Fruit fly (Drosophila melanogaster) whole organism, embryonic: ENCODE results near the gene CG31109.

ENCODE experiments used
- ATbp ChIP-seq: fragments of 200-800 bp; sonication (Bioruptor generic); optimal IDR thresholded peaks from 2 replicates; lab custom pipeline; 2017; ENCODE audit warnings: missing biosample characterization, mild to moderate bottlenecking, missing genetic modification characterization, missing genetic modification reagents
- Awh ChIP-seq: fragments of 200-800 bp; sonication (Bioruptor generic); IDR thresholded peaks from 2 replicates; pipeline ENCODE4, ENCODE4 v1.3.6; 2022; ENCODE audit warnings: missing biosample characterization, missing genetic modification characterization
- Bteb2 ChIP-seq: fragments of 200-800 bp; sonication (Bioruptor generic); optimal IDR thresholded peaks from 2 replicates; lab custom pipeline; 2016; ENCODE audit warnings: missing biosample characterization, missing genetic modification characterization
- CG10274 ChIP-seq: fragments of 200-800 bp; sonication (Bioruptor generic); optimal IDR thresholded peaks from 3 replicates; lab custom pipeline; 2017; ENCODE audit warnings: missing biosample characterization, mild to moderate bottlenecking, missing genetic modification characterization
- CG10543 ChIP-seq: fragments of 200-800 bp; sonication (Bioruptor generic); optimal IDR thresholded peaks from 3 replicates; lab custom pipeline; 2017; ENCODE audit warnings: missing biosample characterization, mild to moderate bottlenecking, missing genetic modification characterization, moderate library complexity
- CG10654 ChIP-seq: fragments of 200-800 bp; sonication (Bioruptor generic); optimal IDR thresholded peaks from 2 replicates; lab custom pipeline; 2016; ENCODE audit warnings: missing biosample characterization, missing genetic modification characterization
- CG11695 ChIP-seq: fragments of 200-800 bp; sonication (Bioruptor generic); IDR thresholded peaks from 3 replicates; pipeline ENCODE4 v1.3.6; 2022; ENCODE audit warnings: missing biosample characterization, missing genetic modification characterization
- CG12219 ChIP-seq: fragments of 200-800 bp; sonication (Bioruptor generic); optimal IDR thresholded peaks from 3 replicates; lab custom pipeline; 2018; ENCODE audit warnings: missing biosample characterization, mild to moderate bottlenecking, missing genetic modification characterization
- CG15011 ChIP-seq: fragments of 200-800 bp; sonication (Bioruptor generic); optimal IDR thresholded peaks from 3 replicates; lab custom pipeline; 2018; ENCODE audit warnings: missing biosample characterization, mild to moderate bottlenecking, missing genetic modification characterization
- CG1603 ChIP-seq: fragments of 200-800 bp; sonication (Bioruptor generic); optimal IDR thresholded peaks from 2 replicates; lab custom pipeline; 2019; ENCODE audit warnings: missing biosample characterization, mild to moderate bottlenecking, missing genetic modification characterization, moderate library complexity
- CG18011 ChIP-seq: fragments of 200-800 bp; sonication (Bioruptor generic); optimal IDR thresholded peaks from 2 replicates; lab custom pipeline; 2017; ENCODE audit warnings: missing biosample characterization, missing genetic modification characterization, mild to moderate bottlenecking, moderate library complexity, missing genotype
- CG2199 ChIP-seq: fragments of 200-800 bp; sonication (Bioruptor generic); IDR thresholded peaks from 3 replicates; pipeline ENCODE4 v1.3.6; 2022; ENCODE audit warnings: missing biosample characterization, missing genetic modification characterization
- CG3407 ChIP-seq: fragments of 200-800 bp; sonication (Bioruptor generic); optimal IDR thresholded peaks from 2 replicates; lab custom pipeline; 2018; ENCODE audit warnings: missing biosample characterization, mild to moderate bottlenecking, missing genetic modification characterization
- CG4404 ChIP-seq: fragments of 200-800 bp; sonication (Bioruptor generic); IDR thresholded peaks from 2 replicates; pipeline ENCODE4 v1.3.6; 2022; ENCODE audit warnings: missing biosample characterization, missing genetic modification characterization
- CG4854 ChIP-seq: fragments of 200-800 bp; sonication (Bioruptor generic); optimal IDR thresholded peaks from 2 replicates; lab custom pipeline; 2016; ENCODE audit warnings: missing biosample characterization, missing genetic modification characterization, inconsistent platforms
- CG6254 ChIP-seq: fragments of 200-800 bp; sonication (Bioruptor generic); optimal IDR thresholded peaks from 3 replicates; lab custom pipeline; 2017; ENCODE audit warnings: mild to moderate bottlenecking, missing biosample characterization, missing genetic modification reagents, missing genetic modification characterization
- CG6654 ChIP-seq: fragments of 200-800 bp; sonication (Bioruptor generic); optimal IDR thresholded peaks from 2 replicates; lab custom pipeline; 2017; ENCODE audit warnings: missing biosample characterization, mild to moderate bottlenecking, missing genetic modification characterization
- CG9609 ChIP-seq: fragments of 200-800 bp; sonication (Bioruptor generic); optimal IDR thresholded peaks from 3 replicates; lab custom pipeline; 2016; ENCODE audit warnings: missing biosample characterization, missing genetic modification characterization
- D ChIP-seq, 2 experiments: fragments of 200-800 bp in 1 of 2; fragments of >200 bp in 1 of 2; sonication (Bioruptor generic) in 1 of 2; optimal IDR thresholded peaks; 2 replicates in 1 of 2; 3 replicates in 1 of 2; lab custom pipeline; 2017; ENCODE audit warnings: mild to moderate bottlenecking in 1 of 2, missing biosample characterization in 1 of 2, missing genetic modification characterization in 1 of 2, missing genetic modification reagents in 1 of 2
- Drgx ChIP-seq: fragments of 200-800 bp; sonication (Bioruptor generic); IDR thresholded peaks from 2 replicates; pipeline ENCODE4 v1.3.6; 2022; ENCODE audit warnings: missing biosample characterization, missing genetic modification characterization
- Elba2 ChIP-seq: fragments of 200-800 bp; sonication (Bioruptor generic); optimal IDR thresholded peaks from 3 replicates; lab custom pipeline; 2016; ENCODE audit warnings: missing biosample characterization, missing genetic modification characterization
- H15 ChIP-seq: fragments of 200-800 bp; sonication (Bioruptor generic); IDR thresholded peaks from 3 replicates; pipeline ENCODE4 v1.3.6; 2022; ENCODE audit warnings: missing biosample characterization, missing genetic modification characterization
- H2.0 ChIP-seq: fragments of 200-800 bp; sonication (Bioruptor generic); IDR thresholded peaks from 2 replicates; pipeline ENCODE4 v1.3.6; 2022; ENCODE audit warnings: missing biosample characterization, missing genetic modification characterization
- HHEX ChIP-seq: fragments of 200-800 bp; sonication (Bioruptor generic); optimal IDR thresholded peaks from 3 replicates; lab custom pipeline; 2017; ENCODE audit warnings: missing biosample characterization, mild to moderate bottlenecking, missing genetic modification characterization, missing genetic modification reagents
- Hand ChIP-seq: fragments of 200-800 bp; sonication (Bioruptor generic); optimal IDR thresholded peaks from 2 replicates; lab custom pipeline; 2017; ENCODE audit warnings: mild to moderate bottlenecking, missing biosample characterization, missing genetic modification reagents, missing genetic modification characterization
- HmgD ChIP-seq: fragments of 200-800 bp; sonication (Bioruptor generic); optimal IDR thresholded peaks from 3 replicates; lab custom pipeline; 2016; ENCODE audit warnings: missing biosample characterization, missing genetic modification characterization
- Hr39 ChIP-seq: fragments of >200 bp; optimal IDR thresholded peaks from 2 replicates; lab custom pipeline; 2017
- Kr ChIP-seq: fragments of 200-800 bp; sonication (Bioruptor generic); optimal IDR thresholded peaks from 2 replicates; lab custom pipeline; 2017; ENCODE audit warnings: missing biosample characterization, mild to moderate bottlenecking, missing genetic modification characterization
- Lpt ChIP-seq: fragments of >200 bp; optimal IDR thresholded peaks from 2 replicates; lab custom pipeline; 2018; ENCODE audit warnings: missing biosample characterization, missing genetic modification characterization
- Max ChIP-seq: fragments of 200-800 bp; sonication (Bioruptor generic); optimal IDR thresholded peaks from 2 replicates; lab custom pipeline; 2016; ENCODE audit warnings: missing biosample characterization, mild to moderate bottlenecking, missing genetic modification characterization
- NC2α ChIP-seq: fragments of 200-800 bp; sonication (Bioruptor generic); optimal IDR thresholded peaks from 2 replicates; lab custom pipeline; 2016; ENCODE audit warnings: missing biosample characterization, missing genetic modification characterization
- Scr ChIP-seq: fragments of 200-800 bp; sonication (Bioruptor generic); IDR thresholded peaks from 2 replicates; pipeline ENCODE4 v1.3.6; 2022; ENCODE audit warnings: missing biosample characterization, missing genetic modification characterization; ENCODE audit not compliant: partially characterized antibody
- Trl ChIP-seq, 3 experiments: fragments of >200 bp in 2 of 3; fragments of 200-800 bp in 1 of 3; sonication (Bioruptor generic) in 1 of 3; optimal IDR thresholded peaks; 2 replicates in 1 of 3; 3 replicates in 2 of 3; lab custom pipeline; 2016 to 2017; ENCODE audit warnings: missing biosample characterization in 1 of 3, missing genetic modification characterization in 1 of 3
- ab ChIP-seq: fragments of 200-800 bp; sonication (Bioruptor generic); optimal IDR thresholded peaks from 2 replicates; lab custom pipeline; 2016; ENCODE audit warnings: missing biosample characterization, missing genetic modification characterization
- abd-A ChIP-seq: fragments of 200-800 bp; sonication (Bioruptor generic); optimal IDR thresholded peaks from 3 replicates; lab custom pipeline; 2019; ENCODE audit warnings: missing biosample characterization, mild to moderate bottlenecking, missing genetic modification characterization, moderate library complexity
- bowl ChIP-seq: fragments of 200-800 bp; sonication (Bioruptor generic); IDR thresholded peaks from 2 replicates; pipeline ENCODE4 v1.3.6; 2022; ENCODE audit warnings: missing biosample characterization, missing genetic modification characterization
- bsh ChIP-seq, 2 experiments: fragments of 200-800 bp; sonication (Bioruptor generic); optimal IDR thresholded peaks; 2 replicates each; lab custom pipeline; 2017 to 2018; ENCODE audit warnings: mild to moderate bottlenecking in 2 of 2, missing biosample characterization in 2 of 2, missing genetic modification characterization in 2 of 2, moderate library complexity in 1 of 2
- crol ChIP-seq: fragments of 200-800 bp; sonication (Bioruptor generic); IDR thresholded peaks from 2 replicates; pipeline ENCODE4 v1.3.6; 2022; ENCODE audit warnings: missing biosample characterization, missing genetic modification characterization
- ftz-f1 ChIP-seq: fragments of 200-800 bp; sonication (Bioruptor generic); optimal IDR thresholded peaks from 2 replicates; lab custom pipeline; 2016; ENCODE audit warnings: missing biosample characterization, missing genetic modification characterization
- gt ChIP-seq: fragments of 200-800 bp; sonication (Bioruptor generic); IDR thresholded peaks from 2 replicates; pipeline ENCODE4 v1.3.6; 2022; ENCODE audit warnings: missing biosample characterization, missing genetic modification characterization
- her ChIP-seq: fragments of 200-800 bp; sonication (Bioruptor generic); optimal IDR thresholded peaks from 2 replicates; lab custom pipeline; 2016; ENCODE audit warnings: missing biosample characterization, missing genetic modification characterization
- pita ChIP-seq: fragments of 200-800 bp; sonication (Bioruptor generic); optimal IDR thresholded peaks from 2 replicates; lab custom pipeline; 2017; ENCODE audit warnings: missing biosample characterization, mild to moderate bottlenecking, missing genetic modification characterization
- pum ChIP-seq: fragments of 200-800 bp; sonication (Bioruptor generic); optimal IDR thresholded peaks from 2 replicates; lab custom pipeline; 2016; ENCODE audit warnings: missing biosample characterization, missing genetic modification characterization
- repo ChIP-seq: fragments of 200-800 bp; sonication (Bioruptor generic); optimal IDR thresholded peaks from 2 replicates; lab custom pipeline; 2016; ENCODE audit warnings: missing biosample characterization, missing genetic modification characterization
- sc ChIP-seq, 3 experiments: fragments of >200 bp in 2 of 3; fragments of 200-800 bp in 1 of 3; sonication (Bioruptor generic) in 1 of 3; optimal IDR thresholded peaks; 2 replicates in 2 of 3; 3 replicates in 1 of 3; lab custom pipeline; 2017; ENCODE audit warnings: mild to moderate bottlenecking in 1 of 3, missing biosample characterization in 1 of 3, missing genetic modification characterization in 1 of 3, missing genetic modification reagents in 1 of 3
- seq ChIP-seq: fragments of 200-800 bp; sonication (Bioruptor generic); IDR thresholded peaks from 2 replicates; pipeline ENCODE4 v1.3.6; 2022; ENCODE audit warnings: missing biosample characterization, missing genetic modification characterization
- sqz ChIP-seq: fragments of 200-800 bp; sonication (Bioruptor generic); optimal IDR thresholded peaks from 3 replicates; lab custom pipeline; 2018; ENCODE audit warnings: missing biosample characterization, mild to moderate bottlenecking, missing genetic modification characterization
- trh ChIP-seq: fragments of 200-800 bp; sonication (Bioruptor generic); optimal IDR thresholded peaks from 2 replicates; lab custom pipeline; 2016; ENCODE audit warnings: missing biosample characterization, missing genetic modification characterization
- vnd ChIP-seq: fragments of 200-800 bp; sonication (Bioruptor generic); IDR thresholded peaks from 3 replicates; pipeline ENCODE4 v1.3.6; 2022; ENCODE audit warnings: missing biosample characterization, missing genetic modification characterization; ENCODE audit not compliant: partially characterized antibody
- zf30C ChIP-seq: fragments of 200-800 bp; sonication (Bioruptor generic); optimal IDR thresholded peaks from 3 replicates; lab custom pipeline; 2018; ENCODE audit warnings: missing biosample characterization, mild to moderate bottlenecking, missing genetic modification characterization

CG31109 gene

dm6 chr3R:25033142-25033586, 21.3 kb downstream of the CG31109 start, which contains the start of gene Smg6 (continued):
- TF ChIP-seq repo (GFP tag; lab: Kevin White, UChicago) = no peak
- no peak for TF ChIP-seq CG11695 (GFP tag; lab: Robert Waterston, UW)
- no peak for TF ChIP-seq seq (GFP tag; lab: Robert Waterston, UW)
- TF ChIP-seq Scr = no peak
- no peak for TF ChIP-seq gt
- TF ChIP-seq Drgx (GFP tag; lab: Robert Waterston, UW) = no peak
- no peak for TF ChIP-seq CG9609 (GFP tag; lab: Kevin White, UChicago)
- no peak for TF ChIP-seq CG15011 (GFP tag; lab: Kevin White, UChicago)
- no peak for TF ChIP-seq CG6654 (GFP tag; lab: Kevin White, UChicago)
- TF ChIP-seq zf30C (GFP tag; lab: Kevin White, UChicago) = no peak
- no peak for TF ChIP-seq vnd (GFP tag; lab: Robert Waterston, UW)
- no peak for TF ChIP-seq Lpt (GFP tag; lab: Kevin White, UChicago)
- no peak for TF ChIP-seq CG18011 (GFP tag; lab: Kevin White, UChicago)
- no peak for TF ChIP-seq CG3407 (GFP tag; lab: Kevin White, UChicago)
- no peak for TF ChIP-seq trh (GFP tag; lab: Kevin White, UChicago)
- no peak for TF ChIP-seq NC2α (GFP tag; lab: Kevin White, UChicago)
- no peak for TF ChIP-seq Trl (optimal IDR thresholded peaks at IDR 0.05; lab: Kevin White, UChicago)
- no peak for TF ChIP-seq Trl (GFP tag; optimal IDR thresholded peaks at IDR 0.05; lab: Kevin White, UChicago)
- TF ChIP-seq CG2199 (GFP tag; lab: Robert Waterston, UW) = 0 out of 3 replicates have a peak, but pooled peaks have one; percentile 34
- peak; percentile 94 for TF ChIP-seq ftz-f1 (GFP tag; lab: Kevin White, UChicago)
- no peak for TF ChIP-seq abd-A (tag; lab: Kevin White, UChicago)
- TF ChIP-seq CG4854 (GFP tag; lab: Kevin White, UChicago) = no peak
- no peak for TF ChIP-seq CG4404
- no peak for TF ChIP-seq her (GFP tag; lab: Kevin White, UChicago)
- TF ChIP-seq CG12219 (GFP tag; lab: Kevin White, UChicago) = no peak
- TF ChIP-seq pum (GFP tag; lab: Kevin White, UChicago) = no peak
- TF ChIP-seq sc (optimal IDR thresholded peaks at IDR 0.05; lab: Kevin White, UChicago) = no peak
- TF ChIP-seq sc (GFP tag; optimal IDR thresholded peaks at IDR 0.05; lab: Kevin White, UChicago) = no peak
- no peak for TF ChIP-seq D (optimal IDR thresholded peaks at IDR 0.05; lab: Kevin White, UChicago)
- TF ChIP-seq D (GFP tag; optimal IDR thresholded peaks at IDR 0.05; lab: Kevin White, UChicago) = no peak
- no peak for TF ChIP-seq CG6254
- no peak for TF ChIP-seq ATbp (GFP tag; lab: Kevin White, UChicago)
- no peak for TF ChIP-seq Bteb2
- no peak for TF ChIP-seq HHEX
- TF ChIP-seq Hand (GFP tag; lab: Kevin White, UChicago) = no peak
- TF ChIP-seq Max (GFP tag; lab: Kevin White, UChicago) = peak; percentile 12
- TF ChIP-seq CG10654 = no peak
- TF ChIP-seq H2.0 (GFP tag; lab: Robert Waterston, UW) = no peak
- no peak for TF ChIP-seq Hr39 (lab: Kevin White, UChicago)
- peak; percentile 22 for TF ChIP-seq Elba2
- TF ChIP-seq Kr (GFP tag; lab: Kevin White, UChicago) = no peak
- TF ChIP-seq crol (GFP tag; lab: Robert Waterston, UW) = no peak
- TF ChIP-seq Awh (GFP tag; lab: Robert Waterston, UW) = no peak
- no peak for TF ChIP-seq CG10274
- TF ChIP-seq CG10543 (GFP tag; lab: Kevin White, UChicago) = no peak
- no peak for TF ChIP-seq H15 (GFP tag; lab: Robert Waterston, UW)
- no peak for TF ChIP-seq pita
- no peak for TF ChIP-seq HmgD (GFP tag; lab: Kevin White, UChicago)
- TF ChIP-seq bowl (GFP tag; lab: Robert Waterston, UW) = no peak
- no peak for TF ChIP-seq bsh (GFP tag; optimal IDR thresholded peaks at IDR 0.05; lab: Kevin White, UChicago)
- TF ChIP-seq ab = no peak
- TF ChIP-seq CG1603 (tag; lab: Kevin White, UChicago) = no peak
- TF ChIP-seq sqz = no peak
